In the genomic region with DNA sequence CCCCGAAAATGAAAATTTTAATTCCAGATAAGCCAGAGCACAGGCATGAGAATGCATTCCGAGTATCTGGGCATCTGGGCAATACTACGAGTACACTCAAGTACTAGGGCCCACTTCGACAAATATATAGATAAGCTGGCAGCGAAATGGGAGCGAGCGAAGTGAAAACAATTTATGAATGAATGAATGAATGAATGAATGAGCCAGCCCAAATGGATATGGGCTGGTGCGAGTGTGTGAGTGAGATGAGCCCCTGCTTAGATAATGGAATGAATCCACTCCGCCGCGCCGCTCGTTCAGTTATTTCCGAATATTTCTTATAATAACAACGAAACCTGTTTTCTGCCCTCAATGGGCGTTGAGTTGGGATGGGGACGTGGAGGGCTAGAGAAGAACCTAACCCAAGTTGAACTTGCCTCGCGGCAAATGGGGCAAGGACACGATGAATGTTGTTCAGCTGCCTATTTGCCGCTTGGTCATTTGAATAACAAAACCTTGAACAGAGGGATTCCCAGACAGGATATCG, we compare ENCODE assay signal across 3 fruit fly cellular contexts.
TF ChIP-seq lines count a peak whose summit lies in the region.

No protein-coding gene starts in this region.

- TF ChIP-seq CTCF in whole organism, embryonic (GFP tag; optimal IDR thresholded peaks at IDR 0.05; lab: Kevin White, UChicago): no peak

TF ChIP-seq in whole organism, adult, 20 proteins besides CTCF, POLR2A, EP300 and RAD21:
- TF ChIP-seq CG33017 (tag; optimal IDR thresholded peaks at IDR 0.05; lab: Kevin White, UChicago) (no peak), cic (GFP tag; optimal IDR thresholded peaks at IDR 0.05; lab: Kevin White, UChicago) (peak; percentile 6)
TF ChIP-seq in whole organism, adult: peak in this region for 1.

TF ChIP-seq in whole organism, embryonic, 481 proteins besides CTCF, POLR2A, EP300 and RAD21 (continues in another document):
- TF ChIP-seq CG7963 (GFP tag; IDR thresholded peaks at IDR 0.05; lab: Robert Waterston, UW; ENCODE audit: partially characterized antibody) (no peak), crol (GFP tag; IDR thresholded peaks at IDR 0.05; lab: Robert Waterston, UW) (peak; percentile 71), bowl (GFP tag; IDR thresholded peaks at IDR 0.05; lab: Robert Waterston, UW) (no peak), Stat92E (GFP tag; optimal IDR thresholded peaks at IDR 0.05; lab: Kevin White, UChicago) (peak in 1 of 3 experiments; percentile 65), Jarid2 (GFP tag; optimal IDR thresholded peaks at IDR 0.05; lab: Kevin White, UChicago) (peak; percentile 12), CG6813 (GFP tag; optimal IDR thresholded peaks at IDR 0.05; lab: Kevin White, UChicago) (no peak), Nf-YC (tag; optimal IDR thresholded peaks at IDR 0.05; lab: Kevin White, UChicago) (peak; percentile 66), CG7357 (GFP tag; IDR thresholded peaks at IDR 0.05; lab: Robert Waterston, UW) (no peak), stwl (tag; optimal IDR thresholded peaks at IDR 0.05; lab: Kevin White, UChicago) (no peak), ato (GFP tag; IDR thresholded peaks at IDR 0.05; lab: Robert Waterston, UW; ENCODE audit: partially characterized antibody) (no peak), Usf (GFP tag; optimal IDR thresholded peaks at IDR 0.05; lab: Kevin White, UChicago) (no peak), bbx (GFP tag; IDR thresholded peaks at IDR 0.05; lab: Robert Waterston, UW; ENCODE audit: partially characterized antibody) (0 out of 2 replicates have a peak, but pooled peaks have one; percentile 36), D19A (tag; optimal IDR thresholded peaks at IDR 0.05; lab: Kevin White, UChicago) (peak; percentile 5), CG15073 (GFP tag; optimal IDR thresholded peaks at IDR 0.05; lab: Kevin White, UChicago) (no peak), Sry-δ (GFP tag; optimal IDR thresholded peaks at IDR 0.05; lab: Kevin White, UChicago) (no peak), CG34422 (GFP tag; IDR thresholded peaks at IDR 0.05; lab: Robert Waterston, UW) (no peak), CG16815 (GFP tag; optimal IDR thresholded peaks at IDR 0.05; lab: Kevin White, UChicago) (no peak), sens (GFP tag; lab: Kevin White, UChicago) (peak; percentile 75), B-H1 (GFP tag; IDR thresholded peaks at IDR 0.05; lab: Robert Waterston, UW) (no peak), usp (GFP tag; optimal IDR thresholded peaks at IDR 0.05; lab: Kevin White, UChicago) (no peak), HLHmδ (GFP tag; optimal IDR thresholded peaks at IDR 0.05; lab: Kevin White, UChicago) (peak; percentile 5), abd-A (tag; optimal IDR thresholded peaks at IDR 0.05; lab: Kevin White, UChicago) (peak; percentile 21), CG17829 (tag; optimal IDR thresholded peaks at IDR 0.05; lab: Kevin White, UChicago) (no peak), z (GFP tag; IDR thresholded peaks at IDR 0.05; lab: Robert Waterston, UW) (peak; percentile 96), insv (GFP tag; optimal IDR thresholded peaks at IDR 0.05; lab: Kevin White, UChicago) (peak in 1 of 2 experiments; percentile 83), CG2199 (GFP tag; IDR thresholded peaks at IDR 0.05; lab: Robert Waterston, UW) (peak; percentile 90; the same call in 2 of the 3 replicates), CG30403 (GFP tag; optimal IDR thresholded peaks at IDR 0.05; lab: Kevin White, UChicago) (no peak), nerfin-1 (tag; optimal IDR thresholded peaks at IDR 0.05; lab: Kevin White, UChicago) (peak; percentile 61), Dp (GFP tag; optimal IDR thresholded peaks at IDR 0.05; lab: Kevin White, UChicago) (no peak), Med (GFP tag; lab: Kevin White, UChicago) (peak; percentile 33), CG10462 (GFP tag; optimal IDR thresholded peaks at IDR 0.05; lab: Kevin White, UChicago) (no peak), kni (GFP tag; optimal IDR thresholded peaks at IDR 0.05; lab: Kevin White, UChicago) (peak; percentile 98), CG17385 (GFP tag; optimal IDR thresholded peaks at IDR 0.05; lab: Kevin White, UChicago) (no peak), slou (GFP tag; optimal IDR thresholded peaks at IDR 0.05; lab: Kevin White, UChicago) (no peak), Blimp-1 (GFP tag; optimal IDR thresholded peaks at IDR 0.05; lab: Kevin White, UChicago) (peak; percentile 65), so (GFP tag; IDR thresholded peaks at IDR 0.05; lab: Robert Waterston, UW) (no peak), pros (GFP tag; optimal IDR thresholded peaks at IDR 0.05; lab: Kevin White, UChicago) (peak; percentile 73), gfzf (GFP tag; optimal IDR thresholded peaks at IDR 0.05; lab: Kevin White, UChicago) (no peak), onecut (GFP tag; IDR thresholded peaks at IDR 0.05; lab: Robert Waterston, UW) (no peak), cg (GFP tag; optimal IDR thresholded peaks at IDR 0.05; lab: Kevin White, UChicago) (peak; percentile 75), ci (GFP tag; IDR thresholded peaks at IDR 0.05; lab: Robert Waterston, UW) (0 out of 3 replicates have a peak, but pooled peaks have one; percentile 55)

TF ChIP-seq in whole organism, prepupa, 60 proteins besides CTCF, POLR2A, EP300 and RAD21:
- TF ChIP-seq spab (GFP tag; optimal IDR thresholded peaks at IDR 0.05; lab: Kevin White, UChicago): no peak
- TF ChIP-seq Sox102F (GFP tag; optimal IDR thresholded peaks at IDR 0.05; lab: Kevin White, UChicago): no peak
- peak; percentile 3 for TF ChIP-seq svp (GFP tag; lab: Kevin White, UChicago)
- TF ChIP-seq CG15336 (GFP tag; IDR thresholded peaks at IDR 0.05; lab: Robert Waterston, UW): no peak
- no peak for TF ChIP-seq Blimp-1 (GFP tag; optimal IDR thresholded peaks at IDR 0.05; lab: Kevin White, UChicago)
